Worm (Caenorhabditis elegans): Measurements from ENCODE around the gene mrpl-2.

DNA sequence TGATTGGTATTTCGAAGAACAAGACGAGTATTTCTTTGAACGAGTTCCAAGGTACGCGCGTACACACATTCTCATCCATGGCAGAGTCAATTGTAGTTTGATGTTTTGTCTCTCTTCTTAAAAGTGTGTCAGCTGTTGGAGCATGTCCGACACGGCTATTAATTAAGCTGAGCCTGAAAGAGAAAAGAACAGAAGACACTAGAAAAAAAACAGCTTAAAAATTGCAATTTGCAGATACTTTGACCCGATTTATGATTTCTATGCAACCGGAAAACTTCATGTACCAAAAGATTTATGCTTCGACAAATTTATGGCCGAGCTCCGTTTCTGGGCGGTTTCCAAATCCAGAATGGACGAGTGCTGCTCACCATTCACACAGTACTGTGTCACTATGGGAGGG lies 23.5 kb upstream of the mrpl-2 start:
- TF ChIP-seq nhr-11 (tag; optimal IDR thresholded peaks at IDR 0.05) (no peak), ceh-45 (GFP tag; IDR thresholded peaks at IDR 0.05) (no peak), lim-6 (tag; optimal IDR thresholded peaks at IDR 0.05) (no peak), unc-86 (tag; optimal IDR thresholded peaks at IDR 0.05) (no peak), sox-4 (tag; optimal IDR thresholded peaks at IDR 0.05) (no peak), C38D4.7 (GFP tag; optimal IDR thresholded peaks at IDR 0.05) (no peak), ceh-18 (tag; optimal IDR thresholded peaks at IDR 0.05) (no peak), unc-55 (GFP tag; optimal IDR thresholded peaks at IDR 0.05) (no peak), ama-1 (optimal IDR thresholded peaks at IDR 0.05) (no peak), pqm-1 (tag; optimal IDR thresholded peaks at IDR 0.05) (no peak), pax-1 (tag; optimal IDR thresholded peaks at IDR 0.05) (no peak), sox-2 (GFP tag; IDR thresholded peaks at IDR 0.05) (no peak), F13H6.1 (tag; optimal IDR thresholded peaks at IDR 0.05) (no peak), ceh-19 (GFP tag; optimal IDR thresholded peaks at IDR 0.05) (no peak)
